Worm (Caenorhabditis elegans) whole organism, L4 larva: ENCODE measurements around the gene R13H4.2.

Experiments used
- Y75B8A.6 ChIP-seq: fragments of 200-800 bp; sonication (Bioruptor generic); IDR thresholded peaks from 2 replicates; pipeline ENCODE4 v1.3.6; 2022; ENCODE audit warnings: missing genetic modification reagents, missing genetic modification characterization, missing compliant biosample characterization
- fkh-10 ChIP-seq: fragments of 150-350 bp; optimal IDR thresholded peaks from 2 replicates; lab custom pipeline; 2014; ENCODE audit warnings: missing biosample characterization, missing genetic modification reagents, missing genetic modification characterization
- hmg-1.1 ChIP-seq: fragments of 200-800 bp; sonication (Bioruptor generic); IDR thresholded peaks from 2 replicates; pipeline ENCODE4 v1.3.6; 2022; ENCODE audit warnings: missing genetic modification reagents, missing genetic modification characterization, missing compliant biosample characterization
- nhr-25 ChIP-seq: sonication (generic microtip); optimal IDR thresholded peaks from 2 replicates; lab custom pipeline; 2017; ENCODE audit warnings: missing genetic modification characterization, mild to moderate bottlenecking, missing compliant biosample characterization, antibody characterized with exemption, moderate library complexity, borderline replicate concordance; ENCODE audit not compliant: insufficient read depth
- unc-39 ChIP-seq: sonication (generic microtip); optimal IDR thresholded peaks from 2 replicates; lab custom pipeline; 2017; ENCODE audit warnings: missing biosample characterization, missing genetic modification characterization

DNA sequence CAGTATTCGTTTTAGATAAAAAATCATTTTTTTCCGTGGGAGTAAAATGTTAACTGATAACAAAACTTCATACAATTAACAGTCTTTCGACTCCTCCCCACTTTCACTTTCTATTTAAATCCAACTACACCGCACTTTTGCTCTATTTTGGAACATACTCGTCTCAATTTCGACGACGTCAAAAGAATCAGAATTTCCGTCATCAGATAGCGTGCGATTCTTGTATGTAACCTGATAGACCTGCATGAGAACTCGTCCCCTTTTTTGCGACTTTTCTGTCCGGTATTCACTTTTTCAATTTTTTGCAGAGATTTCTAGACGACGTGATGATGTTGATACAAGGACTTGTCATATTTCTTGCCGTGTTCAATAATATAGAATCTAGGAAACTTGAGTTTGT is 2.9 kb upstream of the R13H4.2 start, which contains the start of gene pho-8:
- no peak for TF ChIP-seq hmg-1.1 (GFP tag; lab: Robert Waterston, UW)
- no peak for TF ChIP-seq nhr-25
- no peak for TF ChIP-seq Y75B8A.6 (GFP tag; lab: Robert Waterston, UW)
- TF ChIP-seq unc-39 (tag; lab: Kevin White, UChicago) = no peak
- TF ChIP-seq fkh-10 (GFP tag; lab: Kevin White, UChicago) = no peak
